Worm (Caenorhabditis elegans) whole organism, early embryonic: ENCODE measurements around the gene acd-4.

ENCODE experiments used
- F13C5.2 ChIP-seq: sonication (generic microtip); optimal IDR thresholded peaks from 2 replicates; lab custom pipeline; 2017; ENCODE audit warnings: mild to moderate bottlenecking, missing genetic modification characterization, inconsistent platforms, missing compliant biosample characterization
- aly-1 ChIP-seq: sonication (generic microtip); optimal IDR thresholded peaks from 2 replicates; lab custom pipeline; 2016; ENCODE audit warnings: missing genetic modification characterization, missing compliant biosample characterization
- ama-1 ChIP-seq: fragments of 150-350 bp; optimal IDR thresholded peaks from 2 replicates; lab custom pipeline; 2014
- flt-1 ChIP-seq: fragments of 200-800 bp; sonication (Bioruptor generic); IDR thresholded peaks from 2 replicates; pipeline ENCODE4 v1.3.6; 2022; ENCODE audit warnings: missing genetic modification characterization, missing compliant biosample characterization
- hmbx-1 ChIP-seq: sonication (generic microtip); optimal IDR thresholded peaks from 2 replicates; lab custom pipeline; 2016; ENCODE audit warnings: mild to moderate bottlenecking, missing genetic modification characterization, missing compliant biosample characterization
- hnd-1 ChIP-seq: sonication (generic microtip); optimal IDR thresholded peaks from 2 replicates; lab custom pipeline; 2016; ENCODE audit warnings: missing genetic modification characterization, missing compliant biosample characterization
- scrt-1 ChIP-seq: fragments of 200-800 bp; sonication (Bioruptor generic); IDR thresholded peaks from 2 replicates; pipeline ENCODE4 v1.3.6; 2022; ENCODE audit warnings: missing genetic modification characterization, missing compliant biosample characterization
- tbx-37 ChIP-seq: fragments of 200-800 bp; sonication (Bioruptor generic); conservative IDR thresholded peaks from 2 replicates; pipeline ENCODE4 v1.3.6; 2022; ENCODE audit warnings: missing genetic modification reagents, missing genetic modification characterization, missing compliant biosample characterization
- tra-4 ChIP-seq: sonication (generic microtip); optimal IDR thresholded peaks from 2 replicates; lab custom pipeline; 2017; ENCODE audit warnings: missing genetic modification characterization, missing compliant biosample characterization

ce11 chrV:8662056-8663006 is 24.3 kb downstream of the acd-4 start:
- TF ChIP-seq aly-1 (tag; lab: Kevin White, UChicago) (no peak), tbx-37 (GFP tag; lab: Robert Waterston, UW) (no peak), hnd-1 (tag; lab: Kevin White, UChicago) (no peak), ama-1 (lab: Kevin White, UChicago) (no peak), hmbx-1 (tag; lab: Kevin White, UChicago) (no peak), F13C5.2 (tag; lab: Kevin White, UChicago) (no peak), tra-4 (no peak), scrt-1 (no peak), flt-1 (no peak)
